Worm (Caenorhabditis elegans): ENCODE data around the gene F20D12.7.

The F20D12.7 gene

DNA sequence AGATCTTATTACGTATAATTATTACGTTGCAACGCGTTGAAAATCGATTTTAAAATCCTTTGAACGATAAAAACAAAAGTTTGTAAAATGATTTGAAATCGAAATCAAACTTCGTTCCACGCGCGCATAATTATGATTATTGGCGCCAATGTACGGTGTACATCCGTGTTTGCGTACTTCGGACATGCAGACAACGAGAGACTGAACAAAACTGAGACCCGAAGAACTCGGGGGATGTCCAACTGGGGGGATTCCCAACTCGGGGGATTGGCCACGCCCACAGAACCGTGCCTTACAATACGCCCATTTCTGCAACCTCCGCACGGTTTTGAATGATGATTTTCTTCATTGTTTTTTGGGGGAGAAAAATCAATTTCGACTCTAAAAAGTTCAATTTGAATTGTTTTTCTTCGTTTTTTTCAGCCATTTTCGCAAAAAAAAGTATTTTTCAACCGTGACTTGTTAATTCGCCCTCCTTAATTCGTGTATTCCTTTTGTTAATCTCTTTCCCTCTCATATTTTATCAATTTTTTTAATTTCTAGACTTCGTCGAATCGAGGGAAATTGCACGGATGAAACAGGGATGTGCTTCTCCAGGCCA is 8.3 kb upstream of the F20D12.7 start, which contains the start of gene F20D12.12:
F20D12.12 (plus strand) TSS at position 542 of the 601 bp plus-strand sequence.
- TF ChIP-seq blmp-1 (tag; optimal IDR thresholded peaks at IDR 0.05) (peak; percentile 52), skn-1 (tag; optimal IDR thresholded peaks at IDR 0.05) (peak; percentile 45), jun-1 (tag; optimal IDR thresholded peaks at IDR 0.05) (peak; percentile 39), dsc-1 (tag; optimal IDR thresholded peaks at IDR 0.05) (peak; percentile 35), mep-1 (tag; optimal IDR thresholded peaks at IDR 0.05) (peak; percentile 67), efl-1 (optimal IDR thresholded peaks at IDR 0.05) (peak; percentile 69 to 78), efl-1 (GFP tag; optimal IDR thresholded peaks at IDR 0.05 in 1 of 2) (peak; percentile 62 to 96), ceh-88 (GFP tag; IDR thresholded peaks at IDR 0.05) (peak; percentile 87), nhr-71 (tag; optimal IDR thresholded peaks at IDR 0.05) (peak; percentile 84), lin-13 (GFP tag; optimal IDR thresholded peaks at IDR 0.05) (peak; percentile 76), unc-98 (GFP tag; IDR thresholded peaks at IDR 0.05) (peak; percentile 69; the same call in 1 of the 2 replicates), unc-86 (tag; optimal IDR thresholded peaks at IDR 0.05) (peak; percentile 49), rnt-1 (tag; optimal IDR thresholded peaks at IDR 0.05) (peak; percentile 81), unc-130 (tag; optimal IDR thresholded peaks at IDR 0.05) (peak; percentile 57), ceh-8 (GFP tag; optimal IDR thresholded peaks at IDR 0.05) (peak; percentile 28), C16A3.4 (tag; optimal IDR thresholded peaks at IDR 0.05) (peak; percentile 69), fos-1 (tag; optimal IDR thresholded peaks at IDR 0.05) (peak; percentile 16), lin-15B (tag; optimal IDR thresholded peaks at IDR 0.05) (peak; percentile 46), ztf-11 (tag; optimal IDR thresholded peaks at IDR 0.05) (peak in 1 of 2 experiments; percentile 48), mab-9 (GFP tag; IDR thresholded peaks at IDR 0.05) (peak; percentile 73), swsn-7 (tag; optimal IDR thresholded peaks at IDR 0.05) (peak; percentile 64), elt-3 (tag; optimal IDR thresholded peaks at IDR 0.05) (peak in 1 of 6 experiments; percentile 25), lin-35 (GFP tag; optimal IDR thresholded peaks at IDR 0.05) (peak; percentile 47 to 80), mdl-1 (tag; optimal IDR thresholded peaks at IDR 0.05) (peak in 1 of 2 experiments; percentile 45), fkh-8 (tag; optimal IDR thresholded peaks at IDR 0.05) (peak; percentile 75), ceh-82 (tag; optimal IDR thresholded peaks at IDR 0.05) (peak; percentile 17 to 77 (median 32)), nhr-20 (tag; optimal IDR thresholded peaks at IDR 0.05) (peak; percentile 75), vab-15 (tag; optimal IDR thresholded peaks at IDR 0.05) (peak; percentile 32), nhr-19 (GFP tag; conservative IDR thresholded peaks at IDR 0.05) (peak; percentile 91), lin-14 (GFP tag; optimal IDR thresholded peaks at IDR 0.05) (peak; percentile 76), isw-1 (GFP tag; IDR thresholded peaks at IDR 0.05) (peak; percentile 91), nhr-90 (tag; optimal IDR thresholded peaks at IDR 0.05; ENCODE audit: poor library complexity) (peak; percentile 39), nhr-85 (tag) (peak; percentile 68), xbp-1 (tag; optimal IDR thresholded peaks at IDR 0.05) (peak; percentile 53), grh-1 (GFP tag; IDR thresholded peaks at IDR 0.05) (peak; percentile 71), F16B12.6 (tag; optimal IDR thresholded peaks at IDR 0.05) (peak; percentile 88), tbx-2 (tag; optimal IDR thresholded peaks at IDR 0.05) (peak; percentile 69), pax-3 (tag; optimal IDR thresholded peaks at IDR 0.05) (peak; percentile 54), nhr-77 (tag; optimal IDR thresholded peaks at IDR 0.05) (peak; percentile 39), lsy-2 (tag; optimal IDR thresholded peaks at IDR 0.05) (peak; percentile 88 to 98), irx-1 (tag; optimal IDR thresholded peaks at IDR 0.05) (peak; percentile 19), dpl-1 (GFP tag; optimal IDR thresholded peaks at IDR 0.05) (peak; percentile 43 to 65 (median 64)), snu-23 (GFP tag; optimal IDR thresholded peaks at IDR 0.05) (peak; percentile 75), nhr-47 (tag; optimal IDR thresholded peaks at IDR 0.05) (peak; percentile 73)

All from whole organism, L1 larva.